Worm (Caenorhabditis elegans) whole organism, young adult: ENCODE results near the gene rpia-1.
A peak's percentile ranks its signal among the peaks of the same experiment; 100 is the strongest.

ENCODE experiments used
- B0019.2 ChIP-seq: fragments of 200-800 bp; sonication (Bioruptor generic); conservative IDR thresholded peaks from 2 replicates; pipeline ENCODE4 v1.3.6; 2022; ENCODE audit warnings: missing genetic modification reagents, missing genetic modification characterization, missing compliant biosample characterization
- B0035.1 ChIP-seq: sonication (generic microtip); optimal IDR thresholded peaks from 2 replicates; lab custom pipeline; 2016; ENCODE audit warnings: missing genetic modification characterization, mild to moderate bottlenecking, missing compliant biosample characterization, missing genotype, missing genetic modification reagents
- D2030.7 ChIP-seq: fragments of 200-800 bp; sonication (Bioruptor generic); IDR thresholded peaks from 2 replicates; pipeline ENCODE4 v1.3.6; 2022; ENCODE audit warnings: missing genetic modification reagents, missing genetic modification characterization, missing compliant biosample characterization
- F10E7.11 ChIP-seq: sonication (generic microtip); optimal IDR thresholded peaks from 2 replicates; lab custom pipeline; 2017; ENCODE audit warnings: mild to moderate bottlenecking, missing genetic modification characterization, moderate library complexity, missing compliant biosample characterization
- F22D6.2 ChIP-seq: sonication (generic microtip); optimal IDR thresholded peaks from 2 replicates; lab custom pipeline; 2016; ENCODE audit warnings: mild to moderate bottlenecking, missing genetic modification characterization, missing compliant biosample characterization
- F37B4.10 ChIP-seq: fragments of 200-800 bp; sonication (Bioruptor generic); IDR thresholded peaks from 2 replicates; pipeline ENCODE4 v1.3.6; 2022; ENCODE audit warnings: missing genetic modification characterization, missing compliant biosample characterization
- F39B2.1 ChIP-seq: fragments of 200-800 bp; sonication (Bioruptor generic); IDR thresholded peaks from 2 replicates; pipeline ENCODE4 v1.3.6; 2022; ENCODE audit warnings: missing genetic modification reagents, missing genetic modification characterization, missing compliant biosample characterization
- F52B5.7 ChIP-seq: sonication (generic microtip); optimal IDR thresholded peaks from 2 replicates; lab custom pipeline; 2016; ENCODE audit warnings: mild to moderate bottlenecking, missing genetic modification characterization, missing compliant biosample characterization
- K12H6.12 ChIP-seq: fragments of 200-800 bp; sonication (Bioruptor generic); optimal IDR thresholded peaks from 2 replicates; lab custom pipeline; 2018; ENCODE audit warnings: mild to moderate bottlenecking, missing genetic modification characterization, missing compliant biosample characterization
- T07F8.4 ChIP-seq: sonication (generic microtip); optimal IDR thresholded peaks from 2 replicates; lab custom pipeline; 2016; ENCODE audit warnings: mild to moderate bottlenecking, missing genetic modification characterization, moderate library complexity, missing compliant biosample characterization
- T26A5.8 ChIP-seq: sonication (generic microtip); optimal IDR thresholded peaks from 2 replicates; lab custom pipeline; 2016; ENCODE audit warnings: missing genetic modification characterization, missing compliant biosample characterization
- ZK185.1 ChIP-seq: sonication (generic microtip); optimal IDR thresholded peaks from 2 replicates; lab custom pipeline; 2016; ENCODE audit warnings: mild to moderate bottlenecking, missing genetic modification characterization, missing compliant biosample characterization; ENCODE audit not compliant: poor library complexity, severe bottlenecking
- atf-7 ChIP-seq: sonication (generic microtip); optimal IDR thresholded peaks from 2 replicates; lab custom pipeline; 2017; ENCODE audit warnings: mild to moderate bottlenecking, missing genetic modification characterization, missing compliant biosample characterization
- attf-6 ChIP-seq: fragments of 200-800 bp; sonication (Bioruptor generic); IDR thresholded peaks from 2 replicates; pipeline ENCODE4 v1.3.6; 2022; ENCODE audit warnings: missing genetic modification reagents, missing genetic modification characterization, missing compliant biosample characterization
- bed-1 ChIP-seq: fragments of 200-800 bp; sonication (Bioruptor generic); IDR thresholded peaks from 2 replicates; pipeline ENCODE4 v1.3.6; 2022; ENCODE audit warnings: missing genetic modification reagents, missing genetic modification characterization, missing compliant biosample characterization
- cebp-1 ChIP-seq, 2 experiments: fragments of 200-800 bp in 1 of 2; sonication (Bioruptor generic) in 1 of 2; sonication (generic microtip) in 1 of 2; IDR thresholded peaks in 1 of 2; optimal IDR thresholded peaks in 1 of 2; 2 replicates each; pipeline versions ENCODE4 v1.3.6 to Lab custom; 2017 to 2022; ENCODE audit warnings: missing compliant biosample characterization in 2 of 2, missing genetic modification characterization in 2 of 2, mild to moderate bottlenecking in 1 of 2, missing genetic modification reagents in 1 of 2, moderate library complexity in 1 of 2
- ceh-91 ChIP-seq: fragments of 200-800 bp; sonication (Bioruptor generic); IDR thresholded peaks from 2 replicates; pipeline ENCODE4 v1.3.6; 2022; ENCODE audit warnings: missing genetic modification reagents, missing genetic modification characterization, missing compliant biosample characterization
- chd-7 ChIP-seq: sonication (generic microtip); optimal IDR thresholded peaks from 2 replicates; lab custom pipeline; 2016; ENCODE audit warnings: mild to moderate bottlenecking, missing genetic modification characterization, moderate library complexity, missing compliant biosample characterization
- die-1 ChIP-seq: sonication (generic microtip); optimal IDR thresholded peaks from 2 replicates; lab custom pipeline; 2016; ENCODE audit warnings: missing genotype, mild to moderate bottlenecking, missing genetic modification characterization, missing compliant biosample characterization
- dox-1 ChIP-seq: fragments of 200-800 bp; sonication (Bioruptor generic); IDR thresholded peaks from 2 replicates; pipeline ENCODE4 v1.3.6; 2022; ENCODE audit warnings: missing genetic modification reagents, missing genetic modification characterization, missing compliant biosample characterization
- dpff-1 ChIP-seq: sonication (generic microtip); optimal IDR thresholded peaks from 2 replicates; lab custom pipeline; 2017; ENCODE audit warnings: mild to moderate bottlenecking, missing genetic modification characterization, missing compliant biosample characterization
- dpl-1 ChIP-seq: fragments of 150-350 bp; optimal IDR thresholded peaks from 2 replicates; lab custom pipeline; 2014; ENCODE audit warnings: missing biosample characterization, missing genetic modification reagents, missing genetic modification characterization
- egrh-3 ChIP-seq: fragments of 200-800 bp; sonication (Bioruptor generic); IDR thresholded peaks from 2 replicates; pipeline ENCODE4 v1.3.6; 2022; ENCODE audit warnings: missing genetic modification reagents, missing genetic modification characterization, missing compliant biosample characterization
- gei-17 ChIP-seq: fragments of 200-800 bp; sonication (Bioruptor generic); optimal IDR thresholded peaks from 2 replicates; lab custom pipeline; 2018; ENCODE audit warnings: mild to moderate bottlenecking, missing genetic modification characterization, missing compliant biosample characterization
- him-1 ChIP-seq: sonication (generic microtip); optimal IDR thresholded peaks from 2 replicates; lab custom pipeline; 2016; ENCODE audit warnings: missing genotype, missing genetic modification reagents, missing genetic modification characterization, missing compliant biosample characterization
- hlh-26 ChIP-seq: fragments of 200-800 bp; sonication (Bioruptor generic); conservative IDR thresholded peaks from 2 replicates; pipeline ENCODE4 v1.3.6; 2022; ENCODE audit warnings: missing genetic modification reagents, missing genetic modification characterization, missing compliant biosample characterization
- hrde-1 ChIP-seq: sonication (generic microtip); optimal IDR thresholded peaks from 2 replicates; lab custom pipeline; 2016; ENCODE audit warnings: missing genetic modification characterization, mild to moderate bottlenecking, missing compliant biosample characterization, moderate library complexity, missing genotype, missing genetic modification reagents, borderline replicate concordance
- let-607 ChIP-seq, 2 experiments: fragments of 200-800 bp in 1 of 2; sonication (Bioruptor generic) in 1 of 2; sonication (generic microtip) in 1 of 2; optimal IDR thresholded peaks; 2 replicates each; lab custom pipeline; 2016 to 2018; ENCODE audit warnings: mild to moderate bottlenecking in 2 of 2, missing compliant biosample characterization in 2 of 2, missing genetic modification characterization in 2 of 2, moderate library complexity in 2 of 2, missing genotype in 1 of 2
- lin-26 ChIP-seq: fragments of 200-800 bp; sonication (Bioruptor generic); IDR thresholded peaks from 2 replicates; pipeline ENCODE4 v1.3.6; 2022; ENCODE audit warnings: missing genetic modification reagents, missing genetic modification characterization, missing compliant biosample characterization
- lin-35 ChIP-seq, 3 experiments: fragments of 150-350 bp in 2 of 3; sonication (generic microtip) in 1 of 3; optimal IDR thresholded peaks; 2 replicates each; lab custom pipeline; 2014 to 2018; ENCODE audit warnings: missing biosample characterization in 3 of 3, missing genetic modification characterization in 3 of 3, missing genetic modification reagents in 3 of 3
- lin-40 ChIP-seq: sonication (generic microtip); optimal IDR thresholded peaks from 2 replicates; lab custom pipeline; 2016; ENCODE audit warnings: missing genetic modification characterization, mild to moderate bottlenecking, missing compliant biosample characterization, missing genotype, missing genetic modification reagents
- lir-1 ChIP-seq: fragments of 200-800 bp; sonication (Bioruptor generic); conservative IDR thresholded peaks from 2 replicates; pipeline ENCODE4 v1.3.6; 2022; ENCODE audit warnings: missing genetic modification reagents, missing genetic modification characterization, missing compliant biosample characterization
- lsy-27 ChIP-seq: sonication (generic microtip); optimal IDR thresholded peaks from 2 replicates; lab custom pipeline; 2017; ENCODE audit warnings: missing genetic modification characterization, mild to moderate bottlenecking, missing compliant biosample characterization, antibody characterized with exemption, missing genotype, borderline replicate concordance; ENCODE audit not compliant: insufficient read depth
- madf-10 ChIP-seq: sonication (generic microtip); optimal IDR thresholded peaks from 2 replicates; lab custom pipeline; 2016; ENCODE audit warnings: mild to moderate bottlenecking, missing genetic modification characterization, missing compliant biosample characterization
- mel-28 ChIP-seq: sonication (generic microtip); optimal IDR thresholded peaks from 2 replicates; lab custom pipeline; 2016; ENCODE audit warnings: borderline replicate concordance, mild to moderate bottlenecking, missing genetic modification characterization, missing compliant biosample characterization
- nfya-1 ChIP-seq: sonication (generic microtip); optimal IDR thresholded peaks from 2 replicates; lab custom pipeline; 2017; ENCODE audit warnings: antibody characterized with exemption, missing compliant biosample characterization, missing genetic modification characterization, borderline replicate concordance; ENCODE audit not compliant: insufficient read depth
- nfyb-1 ChIP-seq: fragments of 200-800 bp; sonication (Bioruptor generic); IDR thresholded peaks from 2 replicates; pipeline ENCODE4 v1.3.6; 2022; ENCODE audit warnings: missing genetic modification reagents, missing genetic modification characterization, missing compliant biosample characterization
- nhr-179 ChIP-seq: sonication (generic microtip); optimal IDR thresholded peaks from 2 replicates; lab custom pipeline; 2016; ENCODE audit warnings: mild to moderate bottlenecking, missing genetic modification characterization, missing compliant biosample characterization
- nhr-80 ChIP-seq: sonication (generic microtip); optimal IDR thresholded peaks from 2 replicates; lab custom pipeline; 2016; ENCODE audit warnings: missing genetic modification characterization, missing compliant biosample characterization
- nhr-90 ChIP-seq: sonication (generic microtip); optimal IDR thresholded peaks from 2 replicates; lab custom pipeline; 2016; ENCODE audit warnings: missing genotype, mild to moderate bottlenecking, missing genetic modification characterization, missing compliant biosample characterization
- pha-4 ChIP-seq: fragments of 150-350 bp; sonication (generic microtip); optimal IDR thresholded peaks from 2 replicates; lab custom pipeline; 2014; ENCODE audit warnings: missing biosample characterization, missing genetic modification reagents, missing genetic modification characterization
- snpc-1.3 ChIP-seq: sonication (generic microtip); optimal IDR thresholded peaks from 2 replicates; lab custom pipeline; 2017; ENCODE audit warnings: missing genetic modification characterization, mild to moderate bottlenecking, missing compliant biosample characterization, antibody characterized with exemption, moderate library complexity, missing genotype, missing genetic modification reagents; ENCODE audit not compliant: insufficient read depth
- ztf-18 ChIP-seq: sonication (generic microtip); optimal IDR thresholded peaks from 2 replicates; lab custom pipeline; 2016; ENCODE audit warnings: missing genotype, mild to moderate bottlenecking, missing genetic modification characterization, missing compliant biosample characterization
- ztf-22 ChIP-seq: fragments of 200-800 bp; sonication (Bioruptor generic); optimal IDR thresholded peaks from 2 replicates; lab custom pipeline; 2018; ENCODE audit warnings: mild to moderate bottlenecking, missing genetic modification characterization, moderate library complexity, missing compliant biosample characterization
- ztf-26 ChIP-seq: sonication (generic microtip); optimal IDR thresholded peaks from 2 replicates; lab custom pipeline; 2017; ENCODE audit warnings: missing genetic modification characterization, missing compliant biosample characterization
- ztf-28 ChIP-seq: fragments of 200-800 bp; sonication (Bioruptor generic); IDR thresholded peaks from 2 replicates; pipeline ENCODE4 v1.3.6; 2022; ENCODE audit warnings: missing genetic modification reagents, missing genetic modification characterization, missing compliant biosample characterization
- ztf-3 ChIP-seq: fragments of 200-800 bp; sonication (Bioruptor generic); optimal IDR thresholded peaks from 2 replicates; lab custom pipeline; 2018; ENCODE audit warnings: mild to moderate bottlenecking, missing genetic modification characterization, missing compliant biosample characterization
- ztf-6 ChIP-seq: fragments of 200-800 bp; sonication (Bioruptor generic); IDR thresholded peaks from 2 replicates; pipeline ENCODE4 v1.3.6; 2022; ENCODE audit warnings: missing genetic modification reagents, missing genetic modification characterization, missing compliant biosample characterization

rpia-1 gene

DNA sequence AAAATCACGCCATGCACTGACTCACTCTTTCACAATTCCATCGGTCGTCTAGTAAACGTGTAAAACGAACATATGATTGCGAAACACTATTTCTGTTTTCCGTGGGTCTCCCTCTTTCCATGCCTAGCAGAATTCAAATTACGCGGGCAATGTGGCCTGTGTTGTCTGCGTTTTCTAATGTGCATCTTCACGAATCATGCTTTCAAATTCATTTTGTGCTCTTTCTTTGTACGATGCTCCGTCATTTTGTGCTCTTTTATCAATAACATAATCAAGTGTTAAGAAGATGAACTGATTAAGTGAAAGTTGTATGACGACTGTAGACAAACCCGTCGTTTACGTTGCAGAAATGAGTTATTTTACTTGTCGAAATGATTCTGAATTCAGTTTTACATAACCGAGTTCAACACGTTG lies 42.9 kb downstream of the rpia-1 start (continued):
- TF ChIP-seq B0019.2: no peak
- TF ChIP-seq dpff-1 (tag; lab: Kevin White, UChicago): no peak
- no peak for TF ChIP-seq hlh-26 (GFP tag; lab: Robert Waterston, UW)
- no peak for TF ChIP-seq madf-10 (tag; lab: Kevin White, UChicago)
- peak; percentile 97 for TF ChIP-seq cebp-1 (GFP tag; IDR thresholded peaks at IDR 0.05; lab: Robert Waterston, UW)
- TF ChIP-seq cebp-1 (tag; optimal IDR thresholded peaks at IDR 0.05; lab: Kevin White, UChicago): peak; percentile 99
- peak; percentile 1 for TF ChIP-seq nhr-90 (tag; lab: Kevin White, UChicago)
- TF ChIP-seq chd-7: no peak
- no peak for TF ChIP-seq egrh-3 (GFP tag; lab: Robert Waterston, UW)
- TF ChIP-seq T26A5.8 (tag; lab: Kevin White, UChicago): no peak
- no peak for TF ChIP-seq ztf-28 (GFP tag; lab: Robert Waterston, UW)
- TF ChIP-seq hrde-1 (tag; lab: Kevin White, UChicago): no peak
- no peak for TF ChIP-seq ztf-6 (GFP tag; lab: Robert Waterston, UW)
- TF ChIP-seq F39B2.1 (GFP tag; lab: Robert Waterston, UW): no peak
- no peak for TF ChIP-seq die-1 (tag; lab: Kevin White, UChicago)
- no peak for TF ChIP-seq nhr-179 (tag; lab: Kevin White, UChicago)
- no peak for TF ChIP-seq lsy-27 (tag; lab: Kevin White, UChicago)
- TF ChIP-seq lir-1 (GFP tag; lab: Robert Waterston, UW): no peak
- TF ChIP-seq mel-28 (tag; lab: Kevin White, UChicago): no peak
- TF ChIP-seq D2030.7: no peak
- TF ChIP-seq lin-26 (GFP tag; lab: Robert Waterston, UW): no peak
- peak in 1 of 3 experiments; percentile 54 for TF ChIP-seq lin-35 (GFP tag; optimal IDR thresholded peaks at IDR 0.05; lab: Kevin White, UChicago)
- TF ChIP-seq ztf-18 (tag; lab: Kevin White, UChicago): peak; percentile 54
- TF ChIP-seq nfyb-1 (GFP tag; lab: Robert Waterston, UW): 0 out of 2 replicates have a peak, but pooled peaks have one; percentile 55
- TF ChIP-seq ztf-26 (tag; lab: Kevin White, UChicago): no peak
- peak; percentile 28 for TF ChIP-seq ztf-22 (GFP tag; lab: Kevin White, UChicago)
- no peak for TF ChIP-seq dpl-1 (GFP tag; lab: Kevin White, UChicago)
- peak; percentile 68 to 75 for TF ChIP-seq let-607 (tag; optimal IDR thresholded peaks at IDR 0.05; lab: Kevin White, UChicago)
- TF ChIP-seq pha-4 (tag; lab: Kevin White, UChicago): peak; percentile 73
- peak; percentile 27 for TF ChIP-seq K12H6.12 (tag; lab: Kevin White, UChicago)
- no peak for TF ChIP-seq ztf-3 (GFP tag; lab: Kevin White, UChicago)
- TF ChIP-seq nfya-1: no peak
- no peak for TF ChIP-seq F52B5.7 (tag; lab: Kevin White, UChicago)
- peak; percentile 98 for TF ChIP-seq nhr-80
- peak; percentile 42 for TF ChIP-seq atf-7
- TF ChIP-seq snpc-1.3 (tag; lab: Kevin White, UChicago): no peak
- TF ChIP-seq ZK185.1 (tag; lab: Kevin White, UChicago): no peak
- no peak for TF ChIP-seq ceh-91 (GFP tag; lab: Robert Waterston, UW)
- peak; percentile 15 for TF ChIP-seq lin-40 (tag; lab: Kevin White, UChicago)
- TF ChIP-seq T07F8.4 (tag; lab: Kevin White, UChicago): no peak
- TF ChIP-seq F10E7.11 (tag; lab: Kevin White, UChicago): no peak
- no peak for TF ChIP-seq bed-1 (GFP tag; lab: Robert Waterston, UW)
- TF ChIP-seq F22D6.2 (tag; lab: Kevin White, UChicago): no peak
- no peak for TF ChIP-seq attf-6 (GFP tag; lab: Robert Waterston, UW)
- no peak for TF ChIP-seq gei-17 (GFP tag; lab: Kevin White, UChicago)
- TF ChIP-seq him-1 (tag; lab: Kevin White, UChicago): no peak
- TF ChIP-seq B0035.1 (tag; lab: Kevin White, UChicago): no peak
- TF ChIP-seq F37B4.10: no peak
- TF ChIP-seq dox-1 (GFP tag; lab: Robert Waterston, UW): peak; percentile 65
